Worm (Caenorhabditis elegans) whole organism, L3 larva: ENCODE results near the gene hot-2.

ENCODE experiments used
- ZK546.5 ChIP-seq: sonication (generic microtip); optimal IDR thresholded peaks from 2 replicates; lab custom pipeline; 2017; ENCODE audit warnings: missing biosample characterization, missing genetic modification characterization
- aly-2 ChIP-seq: fragments of 150-350 bp; optimal IDR thresholded peaks from 2 replicates; lab custom pipeline; 2014; ENCODE audit warnings: missing biosample characterization, missing genetic modification characterization
- ceh-16 ChIP-seq: sonication (generic microtip); optimal IDR thresholded peaks from 2 replicates; lab custom pipeline; 2017; ENCODE audit warnings: missing biosample characterization, missing genetic modification characterization
- ceh-28 ChIP-seq: fragments of 150-350 bp; optimal IDR thresholded peaks from 2 replicates; lab custom pipeline; 2014; ENCODE audit warnings: missing biosample characterization, missing genetic modification reagents, missing genetic modification characterization
- ceh-82 ChIP-seq: fragments of 150-350 bp; optimal IDR thresholded peaks from 2 replicates; lab custom pipeline; 2014; ENCODE audit warnings: missing biosample characterization, missing genetic modification characterization
- ceh-9 ChIP-seq: sonication (generic microtip); optimal IDR thresholded peaks from 2 replicates; lab custom pipeline; 2018; ENCODE audit warnings: missing biosample characterization, missing genetic modification characterization
- egl-27 ChIP-seq: sonication (generic microtip); optimal IDR thresholded peaks from 4 replicates; lab custom pipeline; 2017; ENCODE audit warnings: missing biosample characterization, missing genetic modification reagents, missing genetic modification characterization
- egl-5 ChIP-seq: fragments of 150-350 bp; optimal IDR thresholded peaks from 2 replicates; lab custom pipeline; 2017; ENCODE audit warnings: missing biosample characterization, missing genetic modification reagents, missing genetic modification characterization, inconsistent platforms
- elt-1 ChIP-seq: fragments of 150-350 bp; optimal IDR thresholded peaks from 2 replicates; lab custom pipeline; 2014; ENCODE audit warnings: missing biosample characterization, missing genetic modification characterization
- elt-2 ChIP-seq: sonication (generic microtip); optimal IDR thresholded peaks from 2 replicates; lab custom pipeline; 2016; ENCODE audit warnings: missing genetic modification reagents, mild to moderate bottlenecking, missing genetic modification characterization, missing compliant biosample characterization
- eor-1 ChIP-seq, 2 experiments: fragments of 150-350 bp; optimal IDR thresholded peaks; 2 replicates each; lab custom pipeline; 2014 to 2018; ENCODE audit warnings: missing biosample characterization in 2 of 2, missing genetic modification characterization in 2 of 2
- fkh-2 ChIP-seq: fragments of 150-350 bp; optimal IDR thresholded peaks from 2 replicates; lab custom pipeline; 2014; ENCODE audit warnings: missing biosample characterization, missing genetic modification reagents, missing genetic modification characterization
- fos-1 ChIP-seq: fragments of 150-350 bp; optimal IDR thresholded peaks from 2 replicates; lab custom pipeline; 2014; ENCODE audit warnings: missing biosample characterization, missing genetic modification characterization
- hmg-11 ChIP-seq: sonication (generic microtip); optimal IDR thresholded peaks from 2 replicates; lab custom pipeline; 2016; ENCODE audit warnings: missing genetic modification characterization, missing compliant biosample characterization
- jun-1 ChIP-seq: fragments of 150-350 bp; optimal IDR thresholded peaks from 2 replicates; lab custom pipeline; 2014; ENCODE audit warnings: missing biosample characterization, missing genetic modification reagents, missing genetic modification characterization
- lin-15B ChIP-seq: fragments of 150-350 bp; optimal IDR thresholded peaks from 2 replicates; lab custom pipeline; 2014; ENCODE audit warnings: missing biosample characterization, missing genetic modification characterization
- lin-39 ChIP-seq: fragments of 150-350 bp; optimal IDR thresholded peaks from 2 replicates; lab custom pipeline; 2018; ENCODE audit warnings: missing biosample characterization, missing genetic modification reagents, missing genetic modification characterization
- mml-1 ChIP-seq: fragments of 150-350 bp; sonication (generic microtip); optimal IDR thresholded peaks from 3 replicates; lab custom pipeline; 2014; ENCODE audit warnings: missing biosample characterization, missing genetic modification characterization
- nfya-1 ChIP-seq: sonication (generic microtip); optimal IDR thresholded peaks from 2 replicates; lab custom pipeline; 2017; ENCODE audit warnings: missing genetic modification characterization, mild to moderate bottlenecking, missing compliant biosample characterization, antibody characterized with exemption, moderate library complexity; ENCODE audit not compliant: insufficient read depth
- nhr-11 ChIP-seq: fragments of 150-350 bp; optimal IDR thresholded peaks from 2 replicates; lab custom pipeline; 2014; ENCODE audit warnings: missing biosample characterization, missing genetic modification characterization
- nhr-12 ChIP-seq: fragments of 150-350 bp; optimal IDR thresholded peaks from 2 replicates; lab custom pipeline; 2014; ENCODE audit warnings: missing biosample characterization, missing genetic modification characterization
- nhr-23 ChIP-seq: fragments of 150-350 bp; optimal IDR thresholded peaks from 2 replicates; lab custom pipeline; 2014; ENCODE audit warnings: missing biosample characterization, missing genetic modification reagents, missing genetic modification characterization
- nhr-237 ChIP-seq: fragments of 150-350 bp; optimal IDR thresholded peaks from 2 replicates; lab custom pipeline; 2014; ENCODE audit warnings: missing biosample characterization, missing genetic modification characterization
- nhr-28 ChIP-seq: fragments of 150-350 bp; optimal IDR thresholded peaks from 2 replicates; lab custom pipeline; 2014; ENCODE audit warnings: missing biosample characterization, missing genetic modification characterization
- nhr-43 ChIP-seq: sonication (generic microtip); optimal IDR thresholded peaks from 2 replicates; lab custom pipeline; 2016; ENCODE audit warnings: mild to moderate bottlenecking, missing genetic modification characterization, missing compliant biosample characterization; ENCODE audit not compliant: poor library complexity, severe bottlenecking
- nhr-76 ChIP-seq: fragments of 150-350 bp; sonication (generic microtip); optimal IDR thresholded peaks from 5 replicates; lab custom pipeline; 2014; ENCODE audit warnings: missing biosample characterization, missing genetic modification characterization
- sea-2 ChIP-seq: fragments of 150-350 bp; sonication (generic microtip); optimal IDR thresholded peaks from 4 replicates; lab custom pipeline; 2014; ENCODE audit warnings: missing biosample characterization, missing genetic modification reagents, missing genetic modification characterization
- skn-1 ChIP-seq: fragments of 150-350 bp; optimal IDR thresholded peaks from 2 replicates; lab custom pipeline; 2014; ENCODE audit warnings: missing biosample characterization, missing genetic modification characterization
- tbx-2 ChIP-seq: sonication (generic microtip); optimal IDR thresholded peaks from 2 replicates; lab custom pipeline; 2016; ENCODE audit warnings: mild to moderate bottlenecking, missing genetic modification characterization, missing compliant biosample characterization
- unc-39 ChIP-seq: sonication (generic microtip); optimal IDR thresholded peaks from 4 replicates; lab custom pipeline; 2017; ENCODE audit warnings: missing biosample characterization, missing genetic modification characterization
- zag-1 ChIP-seq: fragments of 150-350 bp; optimal IDR thresholded peaks from 2 replicates; lab custom pipeline; 2014; ENCODE audit warnings: missing biosample characterization, missing genetic modification characterization
- ztf-11 ChIP-seq: fragments of 150-350 bp; optimal IDR thresholded peaks from 2 replicates; lab custom pipeline; 2014; ENCODE audit warnings: missing biosample characterization, missing genetic modification characterization
- ztf-4 ChIP-seq: fragments of 150-350 bp; optimal IDR thresholded peaks from 2 replicates; lab custom pipeline; 2014; ENCODE audit warnings: missing biosample characterization, missing genetic modification characterization

The hot-2 gene

ce11 chrV:19217675-19218074 is 43.1 kb downstream of the hot-2 start, which contains the start of gene oac-49:
Gene oac-49, plus strand, starts transcription at chrV:19217975.
- TF ChIP-seq tbx-2 (no peak), lin-39 (tag; lab: Kevin White, UChicago) (no peak), fos-1 (tag; lab: Kevin White, UChicago) (no peak)
- TF ChIP-seq, all 47 proteins: peak for 0

- TF ChIP-seq nhr-12 (tag; lab: Kevin White, UChicago) (no peak), elt-2 (tag; lab: Kevin White, UChicago) (peak; percentile 53)
These were observed 55.9 kb downstream of the hot-2 start, which contains the start of gene sqst-3 for ce11 chrV:19230413-19230812. Gene sqst-3, plus strand, starts transcription at chrV:19230782.

- TF ChIP-seq tbx-2 (no peak), ztf-4 (tag; lab: Kevin White, UChicago) (no peak), zag-1 (tag; lab: Kevin White, UChicago) (no peak), nhr-76 (tag; lab: Kevin White, UChicago) (no peak), ceh-9 (tag; lab: Kevin White, UChicago) (no peak), jun-1 (no peak), sea-2 (GFP tag; lab: Kevin White, UChicago) (no peak), ceh-28 (no peak), nhr-43 (no peak), nhr-28 (tag; lab: Kevin White, UChicago) (no peak), eor-1 (tag; optimal IDR thresholded peaks at IDR 0.05; lab: Kevin White, UChicago) (no peak), lin-15B (no peak), hmg-11 (tag; lab: Kevin White, UChicago) (no peak)
These were observed 56.6 kb downstream of the hot-2 start for ce11 chrV:19231167-19231566.

ce11 chrV:19233469-19233868 is 58.9 kb downstream of the hot-2 start, which contains the start of gene fbxb-116:
Gene fbxb-116, plus strand, starts transcription at chrV:19233769.
- no peak for TF ChIP-seq ZK546.5 (tag; lab: Kevin White, UChicago)
- TF ChIP-seq ztf-4 (tag; lab: Kevin White, UChicago), result no peak
- no peak for TF ChIP-seq nhr-76 (tag; lab: Kevin White, UChicago)
- no peak for TF ChIP-seq ceh-16 (tag; lab: Kevin White, UChicago)
- TF ChIP-seq nhr-11 (tag; lab: Kevin White, UChicago), result no peak
- TF ChIP-seq fkh-2 (tag; lab: Kevin White, UChicago), result no peak
- TF ChIP-seq nfya-1 (tag; lab: Kevin White, UChicago), result no peak
- no peak for TF ChIP-seq unc-39 (tag; lab: Kevin White, UChicago)
- TF ChIP-seq elt-1 (tag; lab: Kevin White, UChicago), result no peak
- TF ChIP-seq nhr-43, result no peak
- TF ChIP-seq nhr-28 (tag; lab: Kevin White, UChicago), result no peak
- TF ChIP-seq ceh-82, result no peak
- no peak for TF ChIP-seq ztf-11 (tag; lab: Kevin White, UChicago)
- no peak for TF ChIP-seq ceh-28
- no peak for TF ChIP-seq egl-5 (tag; lab: Kevin White, UChicago)
- TF ChIP-seq skn-1 (tag; lab: Kevin White, UChicago), result no peak

ce11 chrV:19237204-19237603 is 62.6 kb downstream of the hot-2 start, which contains the start of gene fbxb-2:
Gene fbxb-2, minus strand, starts transcription at chrV:19237304.
- TF ChIP-seq egl-27 (tag; lab: Kevin White, UChicago), result no peak
- no peak for TF ChIP-seq ceh-82
- TF ChIP-seq ceh-9 (tag; lab: Kevin White, UChicago), result no peak
- no peak for TF ChIP-seq fkh-2 (tag; lab: Kevin White, UChicago)
- no peak for TF ChIP-seq ztf-4 (tag; lab: Kevin White, UChicago)
- no peak for TF ChIP-seq mml-1 (tag; lab: Kevin White, UChicago)
- TF ChIP-seq nhr-23, result no peak
- TF ChIP-seq ceh-28, result no peak
- TF ChIP-seq lin-15B, result no peak
- no peak for TF ChIP-seq jun-1
- no peak for TF ChIP-seq nhr-237 (tag; lab: Kevin White, UChicago)
- no peak for TF ChIP-seq zag-1 (tag; lab: Kevin White, UChicago)
- TF ChIP-seq aly-2 (tag; lab: Kevin White, UChicago), result no peak
